Worm (Caenorhabditis elegans) whole organism, late embryonic: ENCODE results near the gene oac-41.

Source experiments
- F13H6.1 ChIP-seq: sonication (generic microtip); optimal IDR thresholded peaks from 2 replicates; lab custom pipeline; 2016; ENCODE audit warnings: missing genetic modification characterization, missing compliant biosample characterization
- K02D7.2 ChIP-seq: sonication (generic microtip); optimal IDR thresholded peaks from 2 replicates; lab custom pipeline; 2017; ENCODE audit warnings: mild to moderate bottlenecking, missing genetic modification characterization, missing compliant biosample characterization
- K09A11.1 ChIP-seq: sonication (generic microtip); optimal IDR thresholded peaks from 2 replicates; lab custom pipeline; 2017; ENCODE audit warnings: antibody characterized with exemption, mild to moderate bottlenecking, missing genetic modification characterization, missing compliant biosample characterization; ENCODE audit not compliant: insufficient read depth
- ahr-1 ChIP-seq: sonication (generic microtip); optimal IDR thresholded peaks from 2 replicates; lab custom pipeline; 2016; ENCODE audit warnings: missing genetic modification characterization, missing compliant biosample characterization
- ama-1 ChIP-seq: fragments of 150-350 bp; optimal IDR thresholded peaks from 2 replicates; lab custom pipeline; 2014
- ceh-14 ChIP-seq: sonication (generic microtip); optimal IDR thresholded peaks from 2 replicates; lab custom pipeline; 2016; ENCODE audit warnings: missing genotype, missing genetic modification characterization, missing compliant biosample characterization
- ceh-18 ChIP-seq: sonication (generic microtip); optimal IDR thresholded peaks from 2 replicates; lab custom pipeline; 2016; ENCODE audit warnings: missing genetic modification characterization, missing compliant biosample characterization
- ceh-2 ChIP-seq: sonication (generic microtip); optimal IDR thresholded peaks from 2 replicates; lab custom pipeline; 2016; ENCODE audit warnings: missing genotype, missing genetic modification characterization, missing compliant biosample characterization
- ceh-22 ChIP-seq: sonication (generic microtip); optimal IDR thresholded peaks from 2 replicates; lab custom pipeline; 2017; ENCODE audit warnings: missing biosample characterization, missing genetic modification characterization
- ceh-30 ChIP-seq: fragments of 150-350 bp; optimal IDR thresholded peaks from 2 replicates; lab custom pipeline; 2014; ENCODE audit warnings: missing biosample characterization, missing genetic modification characterization
- che-1 ChIP-seq: sonication (generic microtip); optimal IDR thresholded peaks from 2 replicates; lab custom pipeline; 2016; ENCODE audit warnings: mild to moderate bottlenecking, missing genetic modification characterization, missing compliant biosample characterization
- elt-2 ChIP-seq: sonication (generic microtip); optimal IDR thresholded peaks from 2 replicates; lab custom pipeline; 2016; ENCODE audit warnings: missing genetic modification reagents, missing genetic modification characterization, missing compliant biosample characterization
- ets-4 ChIP-seq: sonication (generic microtip); optimal IDR thresholded peaks from 2 replicates; lab custom pipeline; 2016; ENCODE audit warnings: missing genetic modification characterization, missing compliant biosample characterization
- fax-1 ChIP-seq: sonication (generic microtip); optimal IDR thresholded peaks from 2 replicates; lab custom pipeline; 2016; ENCODE audit warnings: missing genotype, missing genetic modification characterization, missing compliant biosample characterization
- fkh-10 ChIP-seq: fragments of 150-350 bp; optimal IDR thresholded peaks from 2 replicates; lab custom pipeline; 2014; ENCODE audit warnings: missing biosample characterization, missing genetic modification reagents, missing genetic modification characterization
- fkh-6 ChIP-seq: sonication (generic microtip); optimal IDR thresholded peaks from 2 replicates; lab custom pipeline; 2016; ENCODE audit warnings: missing genetic modification characterization, missing compliant biosample characterization
- hlh-13 ChIP-seq: fragments of 200-800 bp; sonication (Bioruptor generic); optimal IDR thresholded peaks from 2 replicates; lab custom pipeline; 2018; ENCODE audit warnings: mild to moderate bottlenecking, missing genetic modification characterization, missing compliant biosample characterization
- hlh-15 ChIP-seq: sonication (generic microtip); optimal IDR thresholded peaks from 2 replicates; lab custom pipeline; 2016; ENCODE audit warnings: missing genetic modification characterization, missing compliant biosample characterization
- hlh-6 ChIP-seq: sonication (generic microtip); optimal IDR thresholded peaks from 2 replicates; lab custom pipeline; 2016; ENCODE audit warnings: missing genotype, missing genetic modification characterization, missing compliant biosample characterization
- hlh-8 ChIP-seq: sonication (generic microtip); optimal IDR thresholded peaks from 2 replicates; lab custom pipeline; 2016; ENCODE audit warnings: missing genotype, missing genetic modification characterization, missing compliant biosample characterization
- lim-6 ChIP-seq: sonication (generic microtip); optimal IDR thresholded peaks from 2 replicates; lab custom pipeline; 2016; ENCODE audit warnings: missing genetic modification characterization, missing compliant biosample characterization
- lin-11 ChIP-seq: fragments of 200-800 bp; sonication (Bioruptor generic); optimal IDR thresholded peaks from 2 replicates; lab custom pipeline; 2018; ENCODE audit warnings: mild to moderate bottlenecking, missing genetic modification characterization, missing compliant biosample characterization
- madf-2 ChIP-seq: sonication (generic microtip); optimal IDR thresholded peaks from 2 replicates; lab custom pipeline; 2017; ENCODE audit warnings: missing genetic modification characterization, missing compliant biosample characterization
- nfya-1 ChIP-seq: sonication (generic microtip); optimal IDR thresholded peaks from 2 replicates; lab custom pipeline; 2017; ENCODE audit warnings: missing genetic modification characterization, mild to moderate bottlenecking, missing compliant biosample characterization, antibody characterized with exemption, moderate library complexity
- nhr-11 ChIP-seq: fragments of 150-350 bp; optimal IDR thresholded peaks from 2 replicates; lab custom pipeline; 2014; ENCODE audit warnings: missing biosample characterization, missing genetic modification characterization
- nhr-232 ChIP-seq: sonication (generic microtip); optimal IDR thresholded peaks from 2 replicates; lab custom pipeline; 2016; ENCODE audit warnings: missing genetic modification characterization, missing compliant biosample characterization
- npax-4 ChIP-seq: sonication (generic microtip); optimal IDR thresholded peaks from 2 replicates; lab custom pipeline; 2016; ENCODE audit warnings: missing genetic modification characterization, missing compliant biosample characterization
- pha-2 ChIP-seq: sonication (generic microtip); optimal IDR thresholded peaks from 2 replicates; lab custom pipeline; 2017; ENCODE audit warnings: mild to moderate bottlenecking, missing genetic modification characterization, missing compliant biosample characterization
- pha-4 ChIP-seq: fragments of 150-350 bp; optimal IDR thresholded peaks from 2 replicates; lab custom pipeline; 2018; ENCODE audit warnings: missing biosample characterization, missing genetic modification reagents, missing genetic modification characterization
- pqm-1 ChIP-seq: sonication (generic microtip); optimal IDR thresholded peaks from 2 replicates; lab custom pipeline; 2016; ENCODE audit warnings: missing genetic modification characterization, missing compliant biosample characterization
- pros-1 ChIP-seq: fragments of 150-350 bp; optimal IDR thresholded peaks from 2 replicates; lab custom pipeline; 2014; ENCODE audit warnings: missing biosample characterization, missing genetic modification reagents, missing genetic modification characterization
- rnt-1 ChIP-seq: sonication (generic microtip); optimal IDR thresholded peaks from 2 replicates; lab custom pipeline; 2016; ENCODE audit warnings: missing genetic modification characterization, missing compliant biosample characterization
- sox-2 ChIP-seq: fragments of 200-800 bp; sonication (Bioruptor generic); IDR thresholded peaks from 2 replicates; pipeline ENCODE4 v1.3.6; 2022; ENCODE audit warnings: missing genetic modification reagents, missing genetic modification characterization, missing compliant biosample characterization
- syd-9 ChIP-seq: sonication (generic microtip); optimal IDR thresholded peaks from 2 replicates; lab custom pipeline; 2016; ENCODE audit warnings: mild to moderate bottlenecking, missing genetic modification characterization, moderate library complexity, missing compliant biosample characterization
- tbx-2 ChIP-seq: sonication (generic microtip); optimal IDR thresholded peaks from 2 replicates; lab custom pipeline; 2016; ENCODE audit warnings: missing genetic modification characterization, missing compliant biosample characterization
- unc-3 ChIP-seq, 2 experiments: fragments of 200-800 bp in 1 of 2; sonication (Bioruptor generic) in 1 of 2; sonication (generic microtip) in 1 of 2; conservative IDR thresholded peaks in 1 of 2; optimal IDR thresholded peaks in 1 of 2; 2 replicates each; pipeline versions ENCODE4 v1.3.6 to Lab custom; 2016 to 2022; ENCODE audit warnings: missing compliant biosample characterization in 2 of 2, missing genetic modification characterization in 2 of 2, missing genetic modification reagents in 1 of 2
- unc-42 ChIP-seq: sonication (generic microtip); optimal IDR thresholded peaks from 2 replicates; lab custom pipeline; 2016; ENCODE audit warnings: missing genotype, missing genetic modification characterization, missing compliant biosample characterization
- zip-5 ChIP-seq: sonication (generic microtip); optimal IDR thresholded peaks from 2 replicates; lab custom pipeline; 2016; ENCODE audit warnings: missing genetic modification characterization, missing compliant biosample characterization
- ztf-16 ChIP-seq: sonication (generic microtip); optimal IDR thresholded peaks from 2 replicates; lab custom pipeline; 2017; ENCODE audit warnings: missing genetic modification characterization, missing compliant biosample characterization

Gene oac-41

ce11 chrV:9022078-9022477 lies at the start of gene oac-41:
TSS of gene oac-41 (minus strand) at chrV:9022178.
- TF ChIP-seq pha-4: no peak
- no peak for TF ChIP-seq rnt-1 (tag; lab: Kevin White, UChicago)
- TF ChIP-seq hlh-15 (tag; lab: Kevin White, UChicago): no peak
- no peak for TF ChIP-seq ceh-18
- TF ChIP-seq syd-9 (tag; lab: Kevin White, UChicago): no peak
- no peak for TF ChIP-seq elt-2 (tag; lab: Kevin White, UChicago)
- TF ChIP-seq zip-5 (tag; lab: Kevin White, UChicago): no peak
- no peak for TF ChIP-seq nhr-232
- no peak for TF ChIP-seq tbx-2 (tag; lab: Kevin White, UChicago)
- TF ChIP-seq unc-3 (GFP tag; conservative IDR thresholded peaks at IDR 0.05; lab: Robert Waterston, UW): no peak
- TF ChIP-seq unc-3 (tag; optimal IDR thresholded peaks at IDR 0.05; lab: Kevin White, UChicago): no peak
- TF ChIP-seq nfya-1 (tag; lab: Kevin White, UChicago): no peak
- TF ChIP-seq lin-11 (tag; lab: Kevin White, UChicago): no peak
- no peak for TF ChIP-seq hlh-8 (tag; lab: Kevin White, UChicago)
- TF ChIP-seq ztf-16: no peak
- TF ChIP-seq hlh-6 (tag; lab: Kevin White, UChicago): no peak
- TF ChIP-seq nhr-11 (tag; lab: Kevin White, UChicago): no peak
- no peak for TF ChIP-seq ceh-22 (tag; lab: Kevin White, UChicago)
- TF ChIP-seq pros-1 (tag; lab: Kevin White, UChicago): no peak
- TF ChIP-seq, all 69 proteins: peak for 0

DNA sequence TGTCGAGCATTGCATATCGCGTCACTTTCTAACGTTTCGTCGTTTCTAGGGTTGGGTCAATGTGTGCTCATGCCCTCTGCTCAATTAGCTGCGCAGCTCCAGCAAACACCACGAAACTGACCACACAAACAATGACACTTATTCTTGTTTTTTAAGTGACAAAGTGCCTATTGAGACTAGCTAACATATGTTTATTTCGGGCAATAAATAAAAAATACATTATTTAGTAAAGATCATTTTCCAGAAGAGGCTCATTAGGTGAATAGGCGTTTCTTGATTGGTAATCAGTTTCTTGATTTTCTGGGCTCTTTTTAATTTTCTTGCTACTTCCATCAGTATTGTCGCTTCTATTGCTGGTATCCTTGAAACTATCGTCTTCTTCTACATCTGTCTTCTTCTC lies 47.7 kb upstream of the oac-41 start, which contains the start of gene T27E4.5:
T27E4.5 (minus strand) TSS at position 101 of the 400 bp plus-strand sequence.
- TF ChIP-seq ceh-22 (tag; lab: Kevin White, UChicago) (no peak), fkh-10 (GFP tag; lab: Kevin White, UChicago) (no peak), rnt-1 (tag; lab: Kevin White, UChicago) (no peak), ceh-30 (tag; lab: Kevin White, UChicago) (no peak), pros-1 (tag; lab: Kevin White, UChicago) (no peak), pha-2 (tag; lab: Kevin White, UChicago) (no peak), fkh-6 (tag; lab: Kevin White, UChicago) (no peak), lim-6 (no peak), K02D7.2 (tag; lab: Kevin White, UChicago) (no peak), hlh-15 (tag; lab: Kevin White, UChicago) (no peak)

ce11 chrV:9067678-9068077 lies 45.7 kb upstream of the oac-41 start, which contains the start of gene fip-2:
TSS of gene fip-2 (plus strand) at chrV:9067978.
- no peak for TF ChIP-seq madf-2 (tag; lab: Kevin White, UChicago)
- TF ChIP-seq ceh-2 (tag; lab: Kevin White, UChicago): no peak
- no peak for TF ChIP-seq hlh-13
- no peak for TF ChIP-seq pqm-1 (tag; lab: Kevin White, UChicago)
- no peak for TF ChIP-seq F13H6.1 (tag; lab: Kevin White, UChicago)
- TF ChIP-seq fax-1 (tag; lab: Kevin White, UChicago): no peak
- TF ChIP-seq npax-4: no peak
- no peak for TF ChIP-seq che-1 (tag; lab: Kevin White, UChicago)
- no peak for TF ChIP-seq nhr-232
- no peak for TF ChIP-seq ahr-1 (tag; lab: Kevin White, UChicago)
- TF ChIP-seq ceh-14: no peak
- no peak for TF ChIP-seq hlh-8 (tag; lab: Kevin White, UChicago)
- no peak for TF ChIP-seq fkh-10 (GFP tag; lab: Kevin White, UChicago)
- TF ChIP-seq unc-42 (tag; lab: Kevin White, UChicago): no peak
- TF ChIP-seq ets-4: no peak

DNA sequence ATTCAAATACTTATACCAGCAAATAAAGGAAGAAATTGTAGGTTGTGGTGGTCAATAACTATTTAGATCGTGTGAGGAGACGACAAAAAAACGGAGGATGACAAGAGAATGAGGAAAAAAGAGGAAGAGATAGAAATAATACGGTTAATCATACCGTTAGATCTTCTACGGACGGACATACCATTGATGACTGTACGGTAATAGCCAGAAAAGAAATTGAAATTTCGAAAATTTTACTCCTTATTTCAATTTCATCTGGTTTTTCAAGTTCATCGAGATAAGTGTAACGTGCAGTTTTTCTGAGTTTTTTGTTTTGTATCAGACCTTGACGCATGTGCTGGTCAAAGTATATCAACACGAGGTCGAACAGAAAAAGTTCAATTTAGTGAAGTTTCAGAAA lies 43.9 kb upstream of the oac-41 start:
- no peak for TF ChIP-seq ama-1 (lab: Kevin White, UChicago)
- TF ChIP-seq lim-6: no peak
- no peak for TF ChIP-seq syd-9 (tag; lab: Kevin White, UChicago)
- no peak for TF ChIP-seq K09A11.1 (tag; lab: Kevin White, UChicago)
- TF ChIP-seq sox-2: no peak
- TF ChIP-seq fax-1 (tag; lab: Kevin White, UChicago): no peak
- TF ChIP-seq F13H6.1 (tag; lab: Kevin White, UChicago): no peak
- TF ChIP-seq che-1 (tag; lab: Kevin White, UChicago): no peak
